Worm (Caenorhabditis elegans) whole organism, L1 larva: ENCODE data around the gene hsp-4.

Experiments used
- C04F5.9 ChIP-seq: sonication (generic microtip); optimal IDR thresholded peaks from 2 replicates; lab custom pipeline; 2016; ENCODE audit warnings: missing genetic modification characterization, missing compliant biosample characterization
- C16A3.4 ChIP-seq: fragments of 150-350 bp; optimal IDR thresholded peaks from 2 replicates; lab custom pipeline; 2014; ENCODE audit warnings: missing biosample characterization, missing genetic modification characterization
- C34B4.2 ChIP-seq: sonication (generic microtip); optimal IDR thresholded peaks from 2 replicates; lab custom pipeline; 2017; ENCODE audit warnings: mild to moderate bottlenecking, missing genetic modification characterization, missing compliant biosample characterization
- Y116A8C.19 ChIP-seq: sonication (generic microtip); optimal IDR thresholded peaks from 2 replicates; lab custom pipeline; 2016; ENCODE audit warnings: missing compliant biosample characterization, missing genetic modification characterization, borderline replicate concordance
- aha-1 ChIP-seq: fragments of 150-350 bp; optimal IDR thresholded peaks from 2 replicates; lab custom pipeline; 2014; ENCODE audit warnings: missing biosample characterization, missing genetic modification characterization
- alr-1 ChIP-seq: fragments of 200-800 bp; sonication (Bioruptor generic); optimal IDR thresholded peaks from 2 replicates; lab custom pipeline; 2018; ENCODE audit warnings: borderline replicate concordance, mild to moderate bottlenecking, missing genetic modification characterization, missing compliant biosample characterization
- blmp-1 ChIP-seq: fragments of 150-350 bp; optimal IDR thresholded peaks from 2 replicates; lab custom pipeline; 2014; ENCODE audit warnings: missing biosample characterization, missing genetic modification characterization
- ceh-8 ChIP-seq: fragments of 200-800 bp; sonication (Bioruptor generic); optimal IDR thresholded peaks from 2 replicates; lab custom pipeline; 2018; ENCODE audit warnings: mild to moderate bottlenecking, missing genetic modification characterization, moderate library complexity, missing compliant biosample characterization
- ceh-82 ChIP-seq, 3 experiments: fragments of 150-350 bp in 1 of 3; sonication (generic microtip) in 2 of 3; optimal IDR thresholded peaks; 2 replicates each; lab custom pipeline; 2014 to 2017; ENCODE audit warnings: missing biosample characterization in 3 of 3, missing genetic modification characterization in 3 of 3
- ces-1 ChIP-seq: fragments of 150-350 bp; optimal IDR thresholded peaks from 2 replicates; lab custom pipeline; 2014; ENCODE audit warnings: missing biosample characterization, missing genetic modification reagents, missing genetic modification characterization
- efl-1 ChIP-seq, 4 experiments: fragments of 150-350 bp; optimal IDR thresholded peaks in 3 of 4; peaks in 1 of 4; 1 replicate in 1 of 4; 2 replicates in 3 of 4; lab custom pipeline; 2014; ENCODE audit warnings: missing biosample characterization in 2 of 4, missing genetic modification characterization in 2 of 4, missing genetic modification reagents in 2 of 4
- egl-27 ChIP-seq, 2 experiments: fragments of 150-350 bp in 1 of 2; sonication (generic microtip); optimal IDR thresholded peaks; 3 replicates each; lab custom pipeline; 2017 to 2018; ENCODE audit warnings: missing biosample characterization in 2 of 2, missing genetic modification characterization in 2 of 2, missing genetic modification reagents in 2 of 2
- elt-2 ChIP-seq: sonication (generic microtip); optimal IDR thresholded peaks from 2 replicates; lab custom pipeline; 2016; ENCODE audit warnings: missing genetic modification characterization, mild to moderate bottlenecking, inconsistent platforms, missing compliant biosample characterization, missing genetic modification reagents
- elt-3 ChIP-seq, 6 experiments: fragments of 150-350 bp in 1 of 6; sonication (generic microtip); optimal IDR thresholded peaks; 2 replicates each; lab custom pipeline; 2017 to 2018; ENCODE audit warnings: missing biosample characterization in 6 of 6, missing genetic modification characterization in 6 of 6, inconsistent platforms in 1 of 6
- ets-5 ChIP-seq: fragments of 200-800 bp; sonication (Bioruptor generic); IDR thresholded peaks from 2 replicates; pipeline ENCODE4 v1.3.6; 2022; ENCODE audit warnings: missing genetic modification characterization, missing compliant biosample characterization
- fkh-4 ChIP-seq: sonication (generic microtip); optimal IDR thresholded peaks from 2 replicates; lab custom pipeline; 2016; ENCODE audit warnings: missing compliant biosample characterization, missing genetic modification characterization, borderline replicate concordance
- fkh-8 ChIP-seq: sonication (generic microtip); optimal IDR thresholded peaks from 2 replicates; lab custom pipeline; 2016; ENCODE audit warnings: mild to moderate bottlenecking, missing genetic modification characterization, missing compliant biosample characterization
- fos-1 ChIP-seq: fragments of 150-350 bp; optimal IDR thresholded peaks from 2 replicates; lab custom pipeline; 2014; ENCODE audit warnings: missing biosample characterization, missing genetic modification characterization
- grh-1 ChIP-seq: fragments of 200-800 bp; sonication (Bioruptor generic); IDR thresholded peaks from 2 replicates; pipeline ENCODE4 v1.3.6; 2022; ENCODE audit warnings: missing genetic modification reagents, missing genetic modification characterization, missing compliant biosample characterization
- hlh-17 ChIP-seq: fragments of 200-800 bp; sonication (Bioruptor generic); optimal IDR thresholded peaks from 2 replicates; lab custom pipeline; 2018; ENCODE audit warnings: missing genetic modification characterization, mild to moderate bottlenecking, missing compliant biosample characterization, moderate library complexity, borderline replicate concordance
- hpl-2 ChIP-seq: fragments of 150-350 bp; optimal IDR thresholded peaks from 2 replicates; lab custom pipeline; 2014; ENCODE audit warnings: missing biosample characterization, missing genetic modification reagents, missing genetic modification characterization
- lin-13 ChIP-seq: fragments of 150-350 bp; optimal IDR thresholded peaks from 2 replicates; lab custom pipeline; 2014; ENCODE audit warnings: missing biosample characterization, missing genetic modification reagents, missing genetic modification characterization
- lin-14 ChIP-seq: fragments of 200-800 bp; sonication (Bioruptor generic); optimal IDR thresholded peaks from 2 replicates; lab custom pipeline; 2018; ENCODE audit warnings: mild to moderate bottlenecking, missing genetic modification characterization, moderate library complexity, missing compliant biosample characterization
- lin-15B ChIP-seq: fragments of 150-350 bp; sonication (generic microtip); optimal IDR thresholded peaks from 3 replicates; lab custom pipeline; 2014; ENCODE audit warnings: missing biosample characterization, missing genetic modification characterization
- lir-3 ChIP-seq: sonication (generic microtip); optimal IDR thresholded peaks from 2 replicates; lab custom pipeline; 2016; ENCODE audit warnings: mild to moderate bottlenecking, missing genetic modification characterization, moderate library complexity, missing compliant biosample characterization; ENCODE audit not compliant: poor library complexity
- nhr-11 ChIP-seq: fragments of 150-350 bp; optimal IDR thresholded peaks from 2 replicates; lab custom pipeline; 2014; ENCODE audit warnings: missing biosample characterization, missing genetic modification characterization
- nhr-19 ChIP-seq: fragments of 200-800 bp; sonication (Bioruptor generic); conservative IDR thresholded peaks from 2 replicates; pipeline ENCODE4 v1.3.6; 2022; ENCODE audit warnings: missing genetic modification characterization, missing compliant biosample characterization
- nhr-237 ChIP-seq: fragments of 150-350 bp; optimal IDR thresholded peaks from 2 replicates; lab custom pipeline; 2014; ENCODE audit warnings: missing biosample characterization, missing genetic modification characterization
- nhr-28 ChIP-seq: fragments of 150-350 bp; optimal IDR thresholded peaks from 2 replicates; lab custom pipeline; 2014; ENCODE audit warnings: missing biosample characterization, missing genetic modification characterization
- nhr-47 ChIP-seq: sonication (generic microtip); optimal IDR thresholded peaks from 2 replicates; lab custom pipeline; 2016; ENCODE audit warnings: mild to moderate bottlenecking, missing genetic modification characterization, moderate library complexity, missing compliant biosample characterization
- nhr-71 ChIP-seq: sonication (generic microtip); optimal IDR thresholded peaks from 2 replicates; lab custom pipeline; 2016; ENCODE audit warnings: mild to moderate bottlenecking, missing genetic modification characterization, moderate library complexity, missing compliant biosample characterization
- nhr-84 ChIP-seq: sonication (generic microtip); optimal IDR thresholded peaks from 2 replicates; lab custom pipeline; 2017; ENCODE audit warnings: missing biosample characterization, missing genetic modification characterization
- nhr-90 ChIP-seq: sonication (generic microtip); optimal IDR thresholded peaks from 2 replicates; lab custom pipeline; 2016; ENCODE audit warnings: mild to moderate bottlenecking, missing genetic modification characterization, missing compliant biosample characterization; ENCODE audit not compliant: poor library complexity
- pag-3 ChIP-seq: sonication (generic microtip); optimal IDR thresholded peaks from 2 replicates; lab custom pipeline; 2017; ENCODE audit warnings: missing genetic modification characterization, mild to moderate bottlenecking, missing compliant biosample characterization, antibody characterized with exemption, borderline replicate concordance; ENCODE audit not compliant: insufficient read depth
- pax-3 ChIP-seq: fragments of 200-800 bp; sonication (Bioruptor generic); optimal IDR thresholded peaks from 2 replicates; lab custom pipeline; 2018; ENCODE audit warnings: mild to moderate bottlenecking, missing genetic modification characterization, moderate library complexity, missing compliant biosample characterization
- rnt-1 ChIP-seq: sonication (generic microtip); optimal IDR thresholded peaks from 2 replicates; lab custom pipeline; 2016; ENCODE audit warnings: mild to moderate bottlenecking, missing genetic modification characterization, moderate library complexity, missing compliant biosample characterization
- skn-1 ChIP-seq: fragments of 150-350 bp; optimal IDR thresholded peaks from 2 replicates; lab custom pipeline; 2014; ENCODE audit warnings: missing biosample characterization, missing genetic modification characterization
- snpc-4 ChIP-seq: fragments of 150-350 bp; optimal IDR thresholded peaks from 2 replicates; lab custom pipeline; 2014; ENCODE audit warnings: missing biosample characterization, missing genetic modification characterization
- snu-23 ChIP-seq: sonication (generic microtip); optimal IDR thresholded peaks from 2 replicates; lab custom pipeline; 2016; ENCODE audit warnings: missing genetic modification characterization, missing compliant biosample characterization
- sox-4 ChIP-seq: sonication (generic microtip); optimal IDR thresholded peaks from 2 replicates; lab custom pipeline; 2016; ENCODE audit warnings: missing genetic modification characterization, missing compliant biosample characterization
- sptf-1 ChIP-seq: fragments of 150-350 bp; optimal IDR thresholded peaks from 2 replicates; lab custom pipeline; 2014; ENCODE audit warnings: missing biosample characterization, missing genetic modification characterization
- sup-37 ChIP-seq: fragments of 200-800 bp; sonication (Bioruptor generic); optimal IDR thresholded peaks from 2 replicates; lab custom pipeline; 2018; ENCODE audit warnings: mild to moderate bottlenecking, missing genetic modification characterization, missing compliant biosample characterization
- tlp-1 ChIP-seq: fragments of 150-350 bp; optimal IDR thresholded peaks from 2 replicates; lab custom pipeline; 2014; ENCODE audit warnings: missing biosample characterization, missing genetic modification characterization
- unc-130 ChIP-seq: fragments of 150-350 bp; optimal IDR thresholded peaks from 2 replicates; lab custom pipeline; 2017; ENCODE audit warnings: missing biosample characterization, missing genetic modification characterization, inconsistent platforms
- unc-86 ChIP-seq: sonication (generic microtip); optimal IDR thresholded peaks from 2 replicates; lab custom pipeline; 2016; ENCODE audit warnings: missing genetic modification characterization, missing compliant biosample characterization
- zip-4 ChIP-seq: fragments of 200-800 bp; sonication (Bioruptor generic); optimal IDR thresholded peaks from 2 replicates; lab custom pipeline; 2018; ENCODE audit warnings: mild to moderate bottlenecking, missing genetic modification characterization, moderate library complexity, missing compliant biosample characterization
- ztf-11 ChIP-seq, 2 experiments: sonication (generic microtip); optimal IDR thresholded peaks; 2 replicates each; lab custom pipeline; 2016 to 2017; ENCODE audit warnings: missing genetic modification characterization in 2 of 2, missing biosample characterization in 1 of 2, missing compliant biosample characterization in 1 of 2

Gene hsp-4

ce11 chrII:7338995-7339394 lies 13.4 kb downstream of the hsp-4 start, which contains the start of gene nhr-21 (continued):
- TF ChIP-seq hlh-17 (GFP tag; lab: Kevin White, UChicago) (no peak), snpc-4 (tag; lab: Kevin White, UChicago) (no peak), elt-3 (tag; optimal IDR thresholded peaks at IDR 0.05; lab: Kevin White, UChicago) (peak in 5 of 6 experiments; percentile 46 to 91 (median 62)), egl-27 (tag; optimal IDR thresholded peaks at IDR 0.05; lab: Kevin White, UChicago) (no peak), C16A3.4 (tag; lab: Kevin White, UChicago) (peak; percentile 23), Y116A8C.19 (tag; lab: Kevin White, UChicago) (no peak), pag-3 (tag; lab: Kevin White, UChicago) (no peak), hpl-2 (GFP tag; lab: Kevin White, UChicago) (no peak), unc-86 (no peak), aha-1 (tag; lab: Kevin White, UChicago) (no peak), unc-130 (peak; percentile 28), snu-23 (peak; percentile 66), ces-1 (no peak), lin-15B (tag; lab: Kevin White, UChicago) (no peak), C04F5.9 (no peak), skn-1 (tag; lab: Kevin White, UChicago) (no peak), ets-5 (GFP tag; lab: Robert Waterston, UW) (no peak), sptf-1 (tag; lab: Kevin White, UChicago) (no peak), efl-1 (optimal IDR thresholded peaks at IDR 0.05; lab: Kevin White, UChicago) (no peak), efl-1 (GFP tag; optimal IDR thresholded peaks at IDR 0.05 in 1 of 2; lab: Kevin White, UChicago) (no peak), nhr-71 (tag; lab: Kevin White, UChicago) (peak; percentile 88)

ce11 chrII:7337469-7337893 lies 15.0 kb downstream of the hsp-4 start:
- TF ChIP-seq hpl-2 (GFP tag; lab: Kevin White, UChicago) (no peak), nhr-90 (tag; lab: Kevin White, UChicago) (peak; percentile 89), Y116A8C.19 (tag; lab: Kevin White, UChicago) (no peak), elt-3 (tag; optimal IDR thresholded peaks at IDR 0.05; lab: Kevin White, UChicago) (peak in 5 of 6 experiments; percentile 15 to 95 (median 48)), C34B4.2 (tag; lab: Kevin White, UChicago) (no peak), fos-1 (tag; lab: Kevin White, UChicago) (peak; percentile 15), zip-4 (GFP tag; lab: Kevin White, UChicago) (peak; percentile 24), nhr-19 (peak; percentile 91), sup-37 (GFP tag; lab: Kevin White, UChicago) (no peak), fkh-8 (tag; lab: Kevin White, UChicago) (peak; percentile 59), sptf-1 (tag; lab: Kevin White, UChicago) (no peak), lin-13 (GFP tag; lab: Kevin White, UChicago) (peak; percentile 48), nhr-47 (tag; lab: Kevin White, UChicago) (peak; percentile 82), lir-3 (peak; percentile 24), pax-3 (tag; lab: Kevin White, UChicago) (peak; percentile 72), nhr-11 (tag; lab: Kevin White, UChicago) (no peak), alr-1 (no peak), C16A3.4 (tag; lab: Kevin White, UChicago) (peak; percentile 57), snu-23 (peak; percentile 83), blmp-1 (peak; percentile 81), tlp-1 (tag; lab: Kevin White, UChicago) (no peak), grh-1 (GFP tag; lab: Robert Waterston, UW) (peak; percentile 72), lin-14 (GFP tag; lab: Kevin White, UChicago) (peak; percentile 95), nhr-84 (tag; lab: Kevin White, UChicago) (no peak), lin-15B (tag; lab: Kevin White, UChicago) (no peak), elt-2 (tag; lab: Kevin White, UChicago) (peak; percentile 89), snpc-4 (tag; lab: Kevin White, UChicago) (no peak), sox-4 (tag; lab: Kevin White, UChicago) (peak; percentile 36), hlh-17 (GFP tag; lab: Kevin White, UChicago) (no peak), rnt-1 (tag; lab: Kevin White, UChicago) (peak; percentile 30), fkh-4 (tag; lab: Kevin White, UChicago) (peak; percentile 47), nhr-28 (tag; lab: Kevin White, UChicago) (no peak), egl-27 (tag; optimal IDR thresholded peaks at IDR 0.05; lab: Kevin White, UChicago) (peak; percentile 53 to 59), ceh-82 (tag; optimal IDR thresholded peaks at IDR 0.05; lab: Kevin White, UChicago) (peak in 2 of 3 experiments; percentile 23 to 49), ceh-8 (GFP tag; lab: Kevin White, UChicago) (peak; percentile 21), ztf-11 (tag; optimal IDR thresholded peaks at IDR 0.05; lab: Kevin White, UChicago) (no peak), nhr-237 (peak; percentile 45), efl-1 (optimal IDR thresholded peaks at IDR 0.05; lab: Kevin White, UChicago) (peak; percentile 39 to 44), efl-1 (GFP tag; optimal IDR thresholded peaks at IDR 0.05 in 1 of 2; lab: Kevin White, UChicago) (peak in 1 of 2 experiments; percentile 17)
